Fruit fly (Drosophila melanogaster) whole organism: ENCODE measurements around the gene Cpsf100.

Source experiments
- CG8478 ChIP-seq: fragments of >200 bp; optimal IDR thresholded peaks from 2 replicates; lab custom pipeline; 2018; ENCODE audit warnings: inconsistent platforms
- Dll ChIP-seq: fragments of >200 bp; optimal IDR thresholded peaks from 2 replicates; lab custom pipeline; 2017
- EcR ChIP-seq, 2 experiments: fragments of >200 bp; optimal IDR thresholded peaks; 2 replicates each; lab custom pipeline; 2017; ENCODE audit warnings: missing biosample characterization in 2 of 2, missing genetic modification characterization in 2 of 2, missing genetic modification reagents in 2 of 2
- pan ChIP-seq: fragments of >200 bp; optimal IDR thresholded peaks from 2 replicates; lab custom pipeline; 2017
- psq ChIP-seq: fragments of >200 bp; optimal IDR thresholded peaks from 2 replicates; lab custom pipeline; 2017
- usp ChIP-seq: fragments of >200 bp; optimal IDR thresholded peaks from 2 replicates; lab custom pipeline; 2017; ENCODE audit warnings: missing biosample characterization, missing genetic modification characterization, mixed read lengths

Gene Cpsf100

DNA sequence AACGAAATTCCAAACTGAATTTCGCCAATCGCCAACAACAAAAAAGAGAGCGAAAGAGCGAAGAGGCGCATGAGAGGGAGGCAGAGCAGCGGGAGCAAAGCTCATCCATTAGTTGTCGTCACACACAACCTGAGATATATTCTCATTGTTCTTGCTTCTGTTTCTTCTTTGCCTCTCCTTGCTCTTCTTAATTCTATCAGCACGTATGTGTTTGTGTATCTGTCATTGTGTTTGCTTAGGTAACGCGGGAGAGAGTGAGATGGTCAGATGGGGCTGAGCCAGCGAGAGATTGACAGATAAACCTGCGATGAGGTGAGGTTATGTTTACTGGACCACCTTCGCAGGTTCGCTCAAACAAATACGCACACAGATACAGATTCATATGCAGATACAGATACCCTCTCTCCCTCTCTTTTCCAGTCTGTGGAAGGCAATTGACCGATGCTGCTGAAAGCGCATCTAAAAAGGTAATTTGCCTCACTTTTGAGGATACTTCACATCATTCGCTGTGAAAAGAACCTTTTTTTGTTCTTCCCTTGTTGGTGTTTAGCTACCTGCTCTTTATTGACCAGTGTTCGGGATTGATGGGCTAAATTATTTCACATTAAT, 39.7 kb downstream of the Cpsf100 start:
- TF ChIP-seq CG8478 (lab: Kevin White, UChicago) (no peak), psq (no peak), pan (lab: Kevin White, UChicago) (no peak), EcR (GFP tag; optimal IDR thresholded peaks at IDR 0.05; lab: Kevin White, UChicago) (peak in 1 of 2 experiments; percentile 0), Dll (lab: Kevin White, UChicago) (no peak)

DNA sequence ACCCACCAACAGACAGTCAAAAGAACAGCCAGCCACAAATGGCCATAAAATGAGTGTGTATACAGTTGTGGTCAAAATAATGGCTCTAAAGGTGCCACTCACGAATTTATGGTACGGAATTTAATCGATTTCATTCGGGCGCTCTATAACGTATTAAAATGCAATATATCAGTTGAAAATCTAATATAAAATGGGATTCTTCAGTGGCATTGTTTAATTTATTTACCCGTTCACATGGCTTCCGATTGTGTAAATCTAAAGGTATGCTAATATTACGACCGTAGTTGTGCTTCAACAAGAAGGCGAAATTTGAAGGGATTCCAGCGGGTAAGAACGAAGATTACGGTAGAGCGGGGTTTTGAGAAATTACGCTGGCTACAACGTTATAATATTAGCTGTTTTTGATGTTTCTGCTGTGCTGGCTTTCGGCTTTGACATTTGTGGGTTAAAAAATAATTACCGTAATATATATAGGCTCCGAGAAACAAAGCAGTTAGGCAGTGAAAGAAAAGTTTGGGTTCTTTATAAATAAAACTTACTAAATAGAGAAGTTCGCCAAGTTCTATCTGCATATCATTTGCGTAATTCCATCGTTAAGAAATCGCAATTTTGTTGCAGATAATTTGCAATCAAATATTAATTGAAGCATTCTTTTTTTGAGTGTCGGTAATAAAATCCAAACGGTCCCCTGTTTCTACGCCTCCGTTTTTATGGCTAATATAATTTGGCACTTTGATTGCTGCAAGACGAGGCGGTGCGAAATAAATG, 41.4 kb downstream of the Cpsf100 start:
- TF ChIP-seq Dll (lab: Kevin White, UChicago) (no peak), CG8478 (lab: Kevin White, UChicago) (no peak), usp (GFP tag; lab: Kevin White, UChicago) (no peak), psq (no peak)

DNA sequence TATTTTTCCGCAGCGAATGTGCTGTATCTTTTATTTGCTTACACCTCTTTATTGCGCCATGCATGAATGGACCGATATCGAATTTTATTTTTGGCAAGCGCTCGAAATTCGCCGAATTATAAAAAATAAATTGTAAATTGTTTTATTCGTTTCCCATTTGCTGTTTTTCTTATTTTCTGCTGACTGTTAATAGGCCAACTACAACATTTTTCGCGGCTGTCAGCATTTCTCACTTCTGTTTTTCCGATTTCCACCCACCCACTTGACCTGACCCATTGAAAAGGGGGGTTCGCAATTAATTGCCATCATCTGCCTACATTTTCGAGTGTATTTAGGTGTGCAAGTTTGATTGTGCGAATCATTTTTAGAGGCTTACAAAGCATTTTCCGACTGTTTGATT, 42.2 kb downstream of the Cpsf100 start:
- no peak for TF ChIP-seq psq
- TF ChIP-seq usp (GFP tag; lab: Kevin White, UChicago), result no peak
- TF ChIP-seq EcR (GFP tag; optimal IDR thresholded peaks at IDR 0.05; lab: Kevin White, UChicago), result no peak
- TF ChIP-seq Dll (lab: Kevin White, UChicago), result no peak
- TF ChIP-seq pan (lab: Kevin White, UChicago), result no peak
- TF ChIP-seq CG8478 (lab: Kevin White, UChicago), result no peak

dm6 chr3R:29077572-29077971, 43.2 kb downstream of the Cpsf100 start:
- no peak for TF ChIP-seq psq
- TF ChIP-seq CG8478 (lab: Kevin White, UChicago), result no peak
- no peak for TF ChIP-seq EcR (GFP tag; optimal IDR thresholded peaks at IDR 0.05; lab: Kevin White, UChicago)
- no peak for TF ChIP-seq Dll (lab: Kevin White, UChicago)
- no peak for TF ChIP-seq usp (GFP tag; lab: Kevin White, UChicago)
- TF ChIP-seq pan (lab: Kevin White, UChicago), result no peak

DNA sequence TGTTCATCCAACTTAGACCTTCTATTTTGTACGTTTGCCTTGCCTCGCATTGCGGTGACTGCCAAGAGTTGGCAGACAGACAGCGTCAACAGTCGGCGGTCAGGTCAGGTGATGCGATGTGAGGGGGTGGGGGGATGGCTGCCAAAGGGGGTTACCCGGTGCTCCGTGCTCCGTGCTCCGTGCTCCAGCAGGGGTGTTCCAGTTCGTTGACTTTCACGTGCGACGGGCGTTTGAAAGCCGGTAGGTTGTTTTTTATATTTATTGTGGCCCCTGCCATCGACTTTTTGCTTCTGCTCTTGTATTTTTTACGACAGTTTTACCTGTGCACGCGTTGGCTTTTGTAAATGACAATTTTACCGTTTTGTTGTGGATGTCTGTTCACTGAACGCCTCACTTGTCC, 47.7 kb downstream of the Cpsf100 start:
- no peak for TF ChIP-seq CG8478 (lab: Kevin White, UChicago)
- TF ChIP-seq Dll (lab: Kevin White, UChicago), result no peak
- no peak for TF ChIP-seq EcR (GFP tag; optimal IDR thresholded peaks at IDR 0.05; lab: Kevin White, UChicago)
- TF ChIP-seq pan (lab: Kevin White, UChicago), result no peak
- TF ChIP-seq usp (GFP tag; lab: Kevin White, UChicago), result no peak
- no peak for TF ChIP-seq psq

dm6 chr3R:29082511-29083296, 48.3 kb downstream of the Cpsf100 start:
- TF ChIP-seq EcR (GFP tag; optimal IDR thresholded peaks at IDR 0.05; lab: Kevin White, UChicago) (no peak), Dll (lab: Kevin White, UChicago) (no peak), usp (GFP tag; lab: Kevin White, UChicago) (no peak), pan (lab: Kevin White, UChicago) (no peak), CG8478 (lab: Kevin White, UChicago) (no peak), psq (no peak)

- TF ChIP-seq Dll (lab: Kevin White, UChicago), result no peak
- TF ChIP-seq pan (lab: Kevin White, UChicago), result no peak
- no peak for TF ChIP-seq CG8478 (lab: Kevin White, UChicago)
- no peak for TF ChIP-seq EcR (GFP tag; optimal IDR thresholded peaks at IDR 0.05; lab: Kevin White, UChicago)
- TF ChIP-seq psq, result no peak
- no peak for TF ChIP-seq usp (GFP tag; lab: Kevin White, UChicago)
Measured at dm6 chr3R:29083459-29084457, 49.4 kb downstream of the Cpsf100 start.
